Worm (Caenorhabditis elegans) whole organism, L1 larva: ENCODE measurements around the gene mdt-19.
A peak's percentile ranks its signal among the peaks of the same experiment; 100 is the strongest.
"Not testable (repeated sequence)": the region's sequence is repeated elsewhere in the genome, so short reads cannot be mapped to it uniquely, and the experiment has no call there.

Experiments used
- C04F5.9 ChIP-seq: sonication (generic microtip); optimal IDR thresholded peaks from 2 replicates; lab custom pipeline; 2016; ENCODE audit warnings: missing genetic modification characterization, missing compliant biosample characterization
- C16A3.4 ChIP-seq: fragments of 150-350 bp; optimal IDR thresholded peaks from 2 replicates; lab custom pipeline; 2014; ENCODE audit warnings: missing biosample characterization, missing genetic modification characterization
- C34B4.2 ChIP-seq: sonication (generic microtip); optimal IDR thresholded peaks from 2 replicates; lab custom pipeline; 2017; ENCODE audit warnings: mild to moderate bottlenecking, missing genetic modification characterization, missing compliant biosample characterization
- F16B12.6 ChIP-seq: fragments of 150-350 bp; optimal IDR thresholded peaks from 2 replicates; lab custom pipeline; 2014; ENCODE audit warnings: missing biosample characterization, missing genetic modification characterization
- Y116A8C.19 ChIP-seq: sonication (generic microtip); optimal IDR thresholded peaks from 2 replicates; lab custom pipeline; 2016; ENCODE audit warnings: missing compliant biosample characterization, missing genetic modification characterization, borderline replicate concordance
- alr-1 ChIP-seq: fragments of 200-800 bp; sonication (Bioruptor generic); optimal IDR thresholded peaks from 2 replicates; lab custom pipeline; 2018; ENCODE audit warnings: borderline replicate concordance, mild to moderate bottlenecking, missing genetic modification characterization, missing compliant biosample characterization
- ama-1 ChIP-seq: fragments of 150-350 bp; optimal IDR thresholded peaks from 2 replicates; lab custom pipeline; 2014
- ceh-63 ChIP-seq: fragments of 200-800 bp; sonication (Bioruptor generic); optimal IDR thresholded peaks from 2 replicates; lab custom pipeline; 2018; ENCODE audit warnings: mild to moderate bottlenecking, missing genetic modification characterization, missing compliant biosample characterization
- ceh-82 ChIP-seq, 3 experiments: fragments of 150-350 bp in 1 of 3; sonication (generic microtip) in 2 of 3; optimal IDR thresholded peaks; 2 replicates each; lab custom pipeline; 2014 to 2017; ENCODE audit warnings: missing biosample characterization in 3 of 3, missing genetic modification characterization in 3 of 3
- ceh-90 ChIP-seq: sonication (generic microtip); optimal IDR thresholded peaks from 2 replicates; lab custom pipeline; 2016; ENCODE audit warnings: missing genetic modification characterization, missing compliant biosample characterization
- ces-1 ChIP-seq: fragments of 150-350 bp; optimal IDR thresholded peaks from 2 replicates; lab custom pipeline; 2014; ENCODE audit warnings: missing biosample characterization, missing genetic modification reagents, missing genetic modification characterization
- dpl-1 ChIP-seq, 3 experiments: fragments of 150-350 bp in 2 of 3; sonication (generic microtip) in 1 of 3; optimal IDR thresholded peaks; 2 replicates each; lab custom pipeline; 2014 to 2017; ENCODE audit warnings: missing biosample characterization in 3 of 3, missing genetic modification characterization in 3 of 3, missing genetic modification reagents in 3 of 3
- efl-3 ChIP-seq: fragments of 200-800 bp; sonication (Bioruptor generic); optimal IDR thresholded peaks from 2 replicates; lab custom pipeline; 2018; ENCODE audit warnings: mild to moderate bottlenecking, missing genetic modification characterization, missing compliant biosample characterization
- egl-27 ChIP-seq, 2 experiments: fragments of 150-350 bp in 1 of 2; sonication (generic microtip); optimal IDR thresholded peaks; 3 replicates each; lab custom pipeline; 2017 to 2018; ENCODE audit warnings: missing biosample characterization in 2 of 2, missing genetic modification characterization in 2 of 2, missing genetic modification reagents in 2 of 2
- fkh-4 ChIP-seq: sonication (generic microtip); optimal IDR thresholded peaks from 2 replicates; lab custom pipeline; 2016; ENCODE audit warnings: missing compliant biosample characterization, missing genetic modification characterization, borderline replicate concordance
- fos-1 ChIP-seq: fragments of 150-350 bp; optimal IDR thresholded peaks from 2 replicates; lab custom pipeline; 2014; ENCODE audit warnings: missing biosample characterization, missing genetic modification characterization
- irx-1 ChIP-seq: sonication (generic microtip); optimal IDR thresholded peaks from 2 replicates; lab custom pipeline; 2016; ENCODE audit warnings: missing genetic modification characterization, missing compliant biosample characterization
- isw-1 ChIP-seq: fragments of 200-800 bp; sonication (Bioruptor generic); IDR thresholded peaks from 2 replicates; pipeline ENCODE4 v1.3.6; 2022; ENCODE audit warnings: missing genetic modification characterization, missing compliant biosample characterization
- lin-14 ChIP-seq: fragments of 200-800 bp; sonication (Bioruptor generic); optimal IDR thresholded peaks from 2 replicates; lab custom pipeline; 2018; ENCODE audit warnings: mild to moderate bottlenecking, missing genetic modification characterization, moderate library complexity, missing compliant biosample characterization
- lin-15B ChIP-seq: fragments of 150-350 bp; sonication (generic microtip); optimal IDR thresholded peaks from 3 replicates; lab custom pipeline; 2014; ENCODE audit warnings: missing biosample characterization, missing genetic modification characterization
- lin-35 ChIP-seq, 2 experiments: fragments of 150-350 bp; optimal IDR thresholded peaks; 2 replicates each; lab custom pipeline; 2014; ENCODE audit warnings: missing biosample characterization in 2 of 2, missing genetic modification characterization in 2 of 2, missing genetic modification reagents in 2 of 2
- lin-39 ChIP-seq: fragments of 150-350 bp; optimal IDR thresholded peaks from 2 replicates; lab custom pipeline; 2014; ENCODE audit warnings: missing biosample characterization, missing genetic modification reagents, missing genetic modification characterization
- mef-2 ChIP-seq: fragments of 150-350 bp; optimal IDR thresholded peaks from 2 replicates; lab custom pipeline; 2014; ENCODE audit warnings: missing biosample characterization, missing genetic modification characterization
- nhr-237 ChIP-seq: fragments of 150-350 bp; optimal IDR thresholded peaks from 2 replicates; lab custom pipeline; 2014; ENCODE audit warnings: missing biosample characterization, missing genetic modification characterization
- nhr-71 ChIP-seq: sonication (generic microtip); optimal IDR thresholded peaks from 2 replicates; lab custom pipeline; 2016; ENCODE audit warnings: mild to moderate bottlenecking, missing genetic modification characterization, moderate library complexity, missing compliant biosample characterization
- nhr-84 ChIP-seq: sonication (generic microtip); optimal IDR thresholded peaks from 2 replicates; lab custom pipeline; 2017; ENCODE audit warnings: missing biosample characterization, missing genetic modification characterization
- nhr-85 ChIP-seq: sonication (generic microtip); peaks from one replicate; lab custom pipeline; 2016; ENCODE audit warnings: missing genetic modification characterization, inconsistent platforms, missing compliant biosample characterization
- pag-3 ChIP-seq: sonication (generic microtip); optimal IDR thresholded peaks from 2 replicates; lab custom pipeline; 2017; ENCODE audit warnings: missing genetic modification characterization, mild to moderate bottlenecking, missing compliant biosample characterization, antibody characterized with exemption, borderline replicate concordance; ENCODE audit not compliant: insufficient read depth
- pax-3 ChIP-seq: fragments of 200-800 bp; sonication (Bioruptor generic); optimal IDR thresholded peaks from 2 replicates; lab custom pipeline; 2018; ENCODE audit warnings: mild to moderate bottlenecking, missing genetic modification characterization, moderate library complexity, missing compliant biosample characterization
- rnt-1 ChIP-seq: sonication (generic microtip); optimal IDR thresholded peaks from 2 replicates; lab custom pipeline; 2016; ENCODE audit warnings: mild to moderate bottlenecking, missing genetic modification characterization, moderate library complexity, missing compliant biosample characterization
- sptf-1 ChIP-seq: fragments of 150-350 bp; optimal IDR thresholded peaks from 2 replicates; lab custom pipeline; 2014; ENCODE audit warnings: missing biosample characterization, missing genetic modification characterization
- tbx-2 ChIP-seq: sonication (generic microtip); optimal IDR thresholded peaks from 2 replicates; lab custom pipeline; 2016; ENCODE audit warnings: missing genetic modification characterization, missing compliant biosample characterization
- tlp-1 ChIP-seq: fragments of 150-350 bp; optimal IDR thresholded peaks from 2 replicates; lab custom pipeline; 2014; ENCODE audit warnings: missing biosample characterization, missing genetic modification characterization
- unc-86 ChIP-seq: sonication (generic microtip); optimal IDR thresholded peaks from 2 replicates; lab custom pipeline; 2016; ENCODE audit warnings: missing genetic modification characterization, missing compliant biosample characterization
- ztf-4 ChIP-seq: fragments of 150-350 bp; optimal IDR thresholded peaks from 2 replicates; lab custom pipeline; 2014; ENCODE audit warnings: missing biosample characterization, missing genetic modification characterization

Gene mdt-19

DNA sequence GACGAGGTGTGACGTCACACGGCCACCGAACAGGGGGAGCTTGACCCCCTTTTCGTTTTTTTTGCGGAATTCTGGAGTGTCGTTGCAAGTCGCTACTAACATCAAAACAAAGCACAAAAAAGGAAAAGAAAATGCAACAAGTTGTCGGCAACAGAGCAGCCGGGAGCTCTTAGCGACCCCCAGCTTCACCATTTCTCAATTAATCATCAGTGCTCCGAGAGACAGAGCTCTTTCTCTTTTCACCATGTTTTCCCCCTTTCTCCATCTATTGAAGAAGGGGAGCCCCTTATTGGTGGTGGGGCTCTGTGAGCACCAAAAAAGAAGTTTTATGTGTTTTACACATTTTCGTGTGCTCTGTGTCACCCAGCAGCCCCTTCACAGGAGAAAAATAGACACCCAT lies 44.3 kb upstream of the mdt-19 start:
- TF ChIP-seq irx-1 (tag; lab: Kevin White, UChicago), result no peak
- TF ChIP-seq lin-14 (GFP tag; lab: Kevin White, UChicago), result peak; percentile 54

DNA sequence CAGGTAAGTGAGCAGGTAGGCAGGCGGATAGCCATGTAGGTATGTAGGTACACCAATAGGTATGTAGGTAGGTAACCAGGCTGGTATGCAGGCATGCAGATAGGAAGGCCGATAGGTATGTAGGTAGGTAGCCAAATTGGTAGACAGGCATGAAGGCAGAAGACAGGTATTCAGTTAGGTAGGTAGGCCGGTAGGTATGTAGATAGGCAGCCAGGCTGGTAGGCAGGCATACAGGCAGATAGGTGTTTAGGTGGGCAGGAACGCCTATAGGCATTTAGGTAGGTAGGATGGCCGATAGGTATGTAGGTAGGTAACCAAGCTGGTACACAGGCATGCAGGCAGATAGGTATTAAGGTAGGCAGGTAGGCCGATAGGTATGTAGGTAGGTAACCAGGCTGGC lies 37.1 kb upstream of the mdt-19 start:
- TF ChIP-seq nhr-71 (no peak), nhr-84 (tag; lab: Kevin White, UChicago) (no peak), efl-3 (GFP tag; lab: Kevin White, UChicago) (no peak), ceh-82 (tag; optimal IDR thresholded peaks at IDR 0.05; lab: Kevin White, UChicago) (no peak), sptf-1 (no peak), mef-2 (tag; lab: Kevin White, UChicago) (no peak), C04F5.9 (tag; lab: Kevin White, UChicago) (no peak), tbx-2 (tag; lab: Kevin White, UChicago) (no peak), lin-15B (tag; lab: Kevin White, UChicago) (no peak), lin-35 (GFP tag; optimal IDR thresholded peaks at IDR 0.05; lab: Kevin White, UChicago) (no peak), ceh-90 (tag; lab: Kevin White, UChicago) (no peak), egl-27 (tag; optimal IDR thresholded peaks at IDR 0.05; lab: Kevin White, UChicago) (no peak), tlp-1 (tag; lab: Kevin White, UChicago) (no peak)
- TF ChIP-seq, all 84 proteins: peak for 0

DNA sequence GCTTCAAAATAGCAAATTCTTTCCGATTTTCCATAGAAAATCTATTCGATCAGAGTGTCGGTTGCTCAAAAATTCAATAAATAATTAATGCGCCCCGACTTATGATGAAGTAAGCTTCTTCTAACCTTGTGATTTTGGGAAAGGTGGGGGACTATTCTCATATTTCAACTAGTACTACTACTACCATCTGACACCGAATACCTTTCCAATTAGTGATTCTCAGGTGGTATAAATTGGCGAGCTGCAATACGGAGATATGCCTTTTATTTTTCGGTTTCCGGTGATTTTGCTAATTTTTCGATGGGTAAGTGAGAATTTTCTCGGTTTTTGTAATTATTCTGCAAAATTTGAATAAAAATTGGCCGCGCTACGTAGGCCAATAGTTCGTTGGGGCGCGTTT lies 36.4 kb upstream of the mdt-19 start, which contains the start of gene nhr-239:
Gene nhr-239 (plus strand): TSS at position 301 of the 400 bp plus-strand sequence.
- TF ChIP-seq C34B4.2 (tag; lab: Kevin White, UChicago) (no peak), egl-27 (tag; optimal IDR thresholded peaks at IDR 0.05; lab: Kevin White, UChicago) (no peak)

DNA sequence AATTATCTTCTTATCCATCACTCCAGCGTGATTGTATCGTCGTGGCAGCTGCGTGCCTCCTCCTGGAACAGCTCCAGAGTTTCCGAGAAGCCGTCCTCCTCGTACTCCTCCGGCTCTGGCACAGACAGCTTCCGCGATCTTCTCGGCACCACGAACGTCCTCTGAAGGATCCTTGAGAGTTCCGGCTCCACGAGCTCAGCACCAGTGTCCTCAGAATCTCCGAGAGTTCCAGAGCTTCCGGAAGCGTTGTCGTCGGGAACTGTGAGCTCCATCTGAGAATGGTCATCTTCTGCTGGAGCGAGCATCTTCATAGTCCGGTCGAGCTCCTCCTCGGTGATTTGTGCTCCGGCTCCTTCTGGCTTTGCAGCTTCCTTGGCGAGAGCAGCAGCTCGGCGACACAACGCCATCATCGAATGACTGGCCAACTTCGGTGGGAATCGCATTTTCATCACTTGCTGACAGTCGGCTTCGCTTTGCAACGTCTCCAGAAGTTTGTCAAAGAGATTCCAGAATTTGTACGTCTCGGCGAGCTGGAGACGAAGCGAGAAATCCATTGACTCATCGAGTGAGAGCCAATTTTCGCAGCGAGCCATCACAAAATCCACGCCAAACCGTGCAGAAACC lies 34.7 kb upstream of the mdt-19 start:
- TF ChIP-seq rnt-1 (tag; lab: Kevin White, UChicago) (no peak), unc-86 (tag; lab: Kevin White, UChicago) (no peak), lin-14 (GFP tag; lab: Kevin White, UChicago) (no peak), C16A3.4 (tag; lab: Kevin White, UChicago) (no peak), lin-39 (tag; lab: Kevin White, UChicago) (no peak), nhr-237 (tag; lab: Kevin White, UChicago) (no peak), fkh-4 (tag; lab: Kevin White, UChicago) (no peak), Y116A8C.19 (tag; lab: Kevin White, UChicago) (no peak), ces-1 (GFP tag; lab: Kevin White, UChicago) (no peak), ztf-4 (tag; lab: Kevin White, UChicago) (no peak), tbx-2 (tag; lab: Kevin White, UChicago) (no peak), alr-1 (tag; lab: Kevin White, UChicago) (no peak), pax-3 (no peak)

DNA sequence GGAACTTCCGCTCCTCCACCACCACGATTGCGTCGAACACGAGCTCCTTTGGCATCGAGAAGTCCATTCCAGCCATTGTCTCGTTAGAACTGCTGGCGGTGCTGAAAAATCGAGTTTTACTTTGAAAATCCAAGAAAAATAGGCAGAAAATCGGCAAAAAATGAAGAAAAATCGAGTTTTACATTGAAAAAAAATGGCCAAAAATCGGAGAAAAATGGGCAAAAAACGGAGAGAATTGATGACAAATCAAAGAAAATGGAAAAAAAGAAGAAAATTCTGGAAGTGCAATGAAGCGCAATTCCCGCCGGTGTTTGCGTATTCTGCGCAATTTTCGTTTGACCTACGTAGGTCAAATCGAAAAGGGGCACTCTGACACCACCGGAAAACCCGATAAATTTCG lies 34.0 kb upstream of the mdt-19 start, which contains the start of gene Y54F10AM.11:
Gene Y54F10AM.11 (minus strand): TSS at position 101 of the 400 bp plus-strand sequence.
- not testable (repeated sequence) for TF ChIP-seq F16B12.6 (tag; lab: Kevin White, UChicago); nhr-84 (tag; lab: Kevin White, UChicago); dpl-1 (GFP tag; optimal IDR thresholded peaks at IDR 0.05; lab: Kevin White, UChicago)

DNA sequence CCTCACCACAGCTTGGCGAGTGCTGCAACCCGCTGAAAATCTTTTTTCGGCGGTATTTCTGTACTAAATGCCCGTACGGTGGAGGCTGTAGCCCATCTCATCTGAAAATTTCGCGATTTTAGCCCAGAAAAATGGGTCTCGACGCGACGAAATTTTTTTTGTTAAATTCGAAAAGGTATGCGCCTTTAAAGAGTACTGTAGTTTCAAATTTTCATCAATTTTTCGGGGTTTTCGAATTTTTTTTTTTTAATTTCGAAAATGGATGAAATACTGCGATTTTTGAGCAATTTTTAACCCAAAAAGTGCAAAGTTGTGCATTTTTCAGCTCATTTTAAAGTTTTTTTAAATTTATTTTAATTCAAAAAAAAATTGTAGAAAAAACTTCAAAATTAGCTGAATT lies 26.4 kb upstream of the mdt-19 start, which contains the start of gene Y54F10AR.2:
Gene Y54F10AR.2 (minus strand): TSS at position 101 of the 400 bp plus-strand sequence.
- TF ChIP-seq isw-1 (GFP tag; lab: Robert Waterston, UW), result no peak
- no peak for TF ChIP-seq fos-1
- TF ChIP-seq pag-3 (tag; lab: Kevin White, UChicago), result no peak
- TF ChIP-seq nhr-85, result no peak
- TF ChIP-seq ceh-63 (GFP tag; lab: Kevin White, UChicago), result no peak
- no peak for TF ChIP-seq ama-1 (lab: Kevin White, UChicago)
